Fruit fly (Drosophila melanogaster) whole organism, embryonic: ENCODE data around the gene dsd.

Experiments
- Awh ChIP-seq: fragments of 200-800 bp; sonication (Bioruptor generic); IDR thresholded peaks from 2 replicates; pipeline ENCODE4, ENCODE4 v1.3.6; 2022; ENCODE audit warnings: missing biosample characterization, missing genetic modification characterization
- B-H2 ChIP-seq: fragments of 200-800 bp; sonication (Bioruptor generic); optimal IDR thresholded peaks from 2 replicates; lab custom pipeline; 2018; ENCODE audit warnings: missing biosample characterization, mild to moderate bottlenecking, missing genetic modification characterization
- Bgb ChIP-seq: fragments of 200-800 bp; sonication (Bioruptor generic); IDR thresholded peaks from 2 replicates; pipeline ENCODE4 v1.3.6; 2022; ENCODE audit warnings: missing biosample characterization, missing genetic modification characterization; ENCODE audit not compliant: partially characterized antibody
- CG10366 ChIP-seq: fragments of 200-800 bp; sonication (Bioruptor generic); IDR thresholded peaks from 2 replicates; pipeline ENCODE4 v1.3.6; 2022; ENCODE audit warnings: missing biosample characterization, missing genetic modification characterization
- CG10462 ChIP-seq: fragments of 200-800 bp; sonication (Bioruptor generic); optimal IDR thresholded peaks from 2 replicates; lab custom pipeline; 2016; ENCODE audit warnings: missing biosample characterization, missing genetic modification characterization
- CG12744 ChIP-seq: fragments of 200-800 bp; sonication (Bioruptor generic); optimal IDR thresholded peaks from 2 replicates; lab custom pipeline; 2016; ENCODE audit warnings: missing biosample characterization, missing genetic modification characterization
- CG14710 ChIP-seq: fragments of 200-800 bp; sonication (Bioruptor generic); optimal IDR thresholded peaks from 3 replicates; lab custom pipeline; 2019; ENCODE audit warnings: missing biosample characterization, mild to moderate bottlenecking, missing genetic modification characterization, moderate library complexity
- CG14965 ChIP-seq: fragments of 200-800 bp; sonication (Bioruptor generic); optimal IDR thresholded peaks from 2 replicates; lab custom pipeline; 2016; ENCODE audit warnings: missing biosample characterization, missing genetic modification characterization, borderline replicate concordance
- CG16779 ChIP-seq: fragments of 200-800 bp; sonication (Bioruptor generic); IDR thresholded peaks from 2 replicates; pipeline ENCODE4 v1.3.6; 2022; ENCODE audit warnings: missing biosample characterization, missing genetic modification characterization
- CG17328 ChIP-seq: fragments of 200-800 bp; sonication (Bioruptor generic); IDR thresholded peaks from 2 replicates; pipeline ENCODE4 v1.3.6; 2022; ENCODE audit warnings: missing biosample characterization, missing genetic modification characterization
- CG17568 ChIP-seq: fragments of 200-800 bp; sonication (Bioruptor generic); optimal IDR thresholded peaks from 2 replicates; lab custom pipeline; 2018; ENCODE audit warnings: missing biosample characterization, mild to moderate bottlenecking, missing genetic modification characterization, moderate library complexity
- CG18476 ChIP-seq: fragments of 200-800 bp; sonication (Bioruptor generic); optimal IDR thresholded peaks from 2 replicates; lab custom pipeline; 2016; ENCODE audit warnings: missing biosample characterization, mild to moderate bottlenecking, missing genetic modification characterization
- CG2678 ChIP-seq: fragments of 200-800 bp; sonication (Bioruptor generic); optimal IDR thresholded peaks from 3 replicates; lab custom pipeline; 2019; ENCODE audit warnings: missing biosample characterization, mild to moderate bottlenecking, missing genetic modification characterization, moderate library complexity
- CG31365 ChIP-seq: fragments of 200-800 bp; sonication (Bioruptor generic); optimal IDR thresholded peaks from 2 replicates; lab custom pipeline; 2018; ENCODE audit warnings: missing biosample characterization, mild to moderate bottlenecking, missing genetic modification characterization
- CG31388 ChIP-seq: fragments of 200-800 bp; sonication (Bioruptor generic); optimal IDR thresholded peaks from 2 replicates; lab custom pipeline; 2016; ENCODE audit warnings: missing biosample characterization, missing genetic modification characterization
- CG5953 ChIP-seq: fragments of 200-800 bp; sonication (Bioruptor generic); IDR thresholded peaks from 2 replicates; pipeline ENCODE4 v1.3.6; 2022; ENCODE audit warnings: missing biosample characterization, missing genetic modification characterization
- CG6175 ChIP-seq: fragments of 200-800 bp; sonication (Bioruptor generic); IDR thresholded peaks from 3 replicates; pipeline ENCODE4 v1.3.6; 2022; ENCODE audit warnings: missing biosample characterization, missing genetic modification characterization
- CG6272 ChIP-seq: fragments of 200-800 bp; sonication (Bioruptor generic); IDR thresholded peaks from 2 replicates; pipeline ENCODE4 v1.3.6; 2022; ENCODE audit warnings: missing biosample characterization, missing genetic modification characterization
- CG6689 ChIP-seq: fragments of 200-800 bp; sonication (Bioruptor generic); IDR thresholded peaks from 2 replicates; pipeline ENCODE4 v1.3.6; 2022; ENCODE audit warnings: missing biosample characterization, missing genetic modification characterization
- CG9727 ChIP-seq: fragments of 200-800 bp; sonication (Bioruptor generic); optimal IDR thresholded peaks from 3 replicates; lab custom pipeline; 2017; ENCODE audit warnings: missing biosample characterization, mild to moderate bottlenecking, missing genetic modification characterization
- Dad ChIP-seq: fragments of 200-800 bp; sonication (Bioruptor generic); optimal IDR thresholded peaks from 3 replicates; lab custom pipeline; 2016; ENCODE audit warnings: missing biosample characterization, missing genetic modification characterization
- Dbx ChIP-seq: fragments of 200-800 bp; sonication (Bioruptor generic); IDR thresholded peaks from 3 replicates; pipeline ENCODE4 v1.3.6; 2022; ENCODE audit warnings: missing biosample characterization, missing genetic modification characterization
- Deaf1 ChIP-seq: fragments of 200-800 bp; optimal IDR thresholded peaks from 3 replicates; lab custom pipeline; 2019; ENCODE audit warnings: missing biosample characterization, mild to moderate bottlenecking, missing genetic modification characterization, moderate library complexity
- Drgx ChIP-seq: fragments of 200-800 bp; sonication (Bioruptor generic); IDR thresholded peaks from 2 replicates; pipeline ENCODE4 v1.3.6; 2022; ENCODE audit warnings: missing biosample characterization, missing genetic modification characterization
- H2.0 ChIP-seq: fragments of 200-800 bp; sonication (Bioruptor generic); IDR thresholded peaks from 2 replicates; pipeline ENCODE4 v1.3.6; 2022; ENCODE audit warnings: missing biosample characterization, missing genetic modification characterization
- HLH3B ChIP-seq: fragments of 200-800 bp; sonication (Bioruptor generic); IDR thresholded peaks from 2 replicates; pipeline ENCODE4 v1.3.6; 2022; ENCODE audit warnings: missing biosample characterization, missing genetic modification characterization
- HmgD ChIP-seq: fragments of 200-800 bp; sonication (Bioruptor generic); optimal IDR thresholded peaks from 3 replicates; lab custom pipeline; 2016; ENCODE audit warnings: missing biosample characterization, missing genetic modification characterization
- Hmr ChIP-seq: fragments of 200-800 bp; sonication (Bioruptor generic); optimal IDR thresholded peaks from 3 replicates; lab custom pipeline; 2017; ENCODE audit warnings: mild to moderate bottlenecking, missing biosample characterization, missing genetic modification reagents, missing genetic modification characterization
- MBD-R2 ChIP-seq: fragments of 200-800 bp; sonication (Bioruptor generic); IDR thresholded peaks from 2 replicates; pipeline ENCODE4 v1.3.6; 2022; ENCODE audit warnings: missing biosample characterization, missing genetic modification characterization
- Mad ChIP-seq: fragments of 200-800 bp; sonication (Bioruptor generic); optimal IDR thresholded peaks from 2 replicates; lab custom pipeline; 2016; ENCODE audit warnings: missing biosample characterization, missing genetic modification characterization
- Med ChIP-seq: fragments of 200-800 bp; sonication (Bioruptor generic); peaks from one replicate; lab custom pipeline; 2016; ENCODE audit warnings: missing biosample characterization, missing genetic modification characterization, mild to moderate bottlenecking, inconsistent platforms, moderate library complexity
- Nf-YB ChIP-seq: fragments of 200-800 bp; sonication (Bioruptor generic); optimal IDR thresholded peaks from 3 replicates; lab custom pipeline; 2019; ENCODE audit warnings: missing biosample characterization, mild to moderate bottlenecking, missing genetic modification characterization, moderate library complexity
- Ravus ChIP-seq: fragments of 200-800 bp; sonication (Bioruptor generic); IDR thresholded peaks from 2 replicates; pipeline ENCODE4 v1.3.6; 2022; ENCODE audit warnings: missing biosample characterization, missing genetic modification characterization
- Rx ChIP-seq: fragments of 200-800 bp; sonication (Bioruptor generic); IDR thresholded peaks from 2 replicates; pipeline ENCODE4 v1.3.6; 2022; ENCODE audit warnings: missing biosample characterization, missing genetic modification characterization
- Xbp1 ChIP-seq: fragments of 200-800 bp; sonication (Bioruptor generic); optimal IDR thresholded peaks from 3 replicates; lab custom pipeline; 2016; ENCODE audit warnings: missing biosample characterization, mild to moderate bottlenecking, missing genetic modification characterization
- ab ChIP-seq: fragments of 200-800 bp; sonication (Bioruptor generic); optimal IDR thresholded peaks from 2 replicates; lab custom pipeline; 2016; ENCODE audit warnings: missing biosample characterization, missing genetic modification characterization
- ase ChIP-seq: fragments of 200-800 bp; sonication (Bioruptor generic); IDR thresholded peaks from 3 replicates; pipeline ENCODE4 v1.3.6; 2022; ENCODE audit warnings: missing biosample characterization, missing genetic modification characterization
- bigmax ChIP-seq: fragments of 200-800 bp; sonication (Bioruptor generic); optimal IDR thresholded peaks from 2 replicates; lab custom pipeline; 2018; ENCODE audit warnings: missing biosample characterization, mild to moderate bottlenecking, missing genetic modification characterization
- en ChIP-seq: fragments of 200-800 bp; sonication (Bioruptor generic); optimal IDR thresholded peaks from 2 replicates; lab custom pipeline; 2016; ENCODE audit warnings: missing biosample characterization, missing genetic modification characterization
- eve ChIP-seq, 2 experiments: fragments of >200 bp; optimal IDR thresholded peaks; 2 replicates each; lab custom pipeline; 2017; ENCODE audit warnings: missing biosample characterization in 2 of 2, missing genetic modification characterization in 2 of 2
- exex ChIP-seq: fragments of 200-800 bp; sonication (Bioruptor generic); optimal IDR thresholded peaks from 4 replicates; lab custom pipeline; 2018; ENCODE audit warnings: missing biosample characterization, mild to moderate bottlenecking, missing genetic modification characterization, moderate library complexity
- eyg ChIP-seq: fragments of 200-800 bp; sonication (Bioruptor generic); optimal IDR thresholded peaks from 3 replicates; lab custom pipeline; 2016; ENCODE audit warnings: missing biosample characterization, missing genetic modification characterization
- fd64A ChIP-seq: fragments of 200-800 bp; sonication (Bioruptor generic); optimal IDR thresholded peaks from 3 replicates; lab custom pipeline; 2018; ENCODE audit warnings: missing biosample characterization, mild to moderate bottlenecking, missing genetic modification characterization
- ftz-f1 ChIP-seq: fragments of 200-800 bp; sonication (Bioruptor generic); optimal IDR thresholded peaks from 2 replicates; lab custom pipeline; 2016; ENCODE audit warnings: missing biosample characterization, missing genetic modification characterization
- gce ChIP-seq: fragments of 200-800 bp; sonication (Bioruptor generic); IDR thresholded peaks from 3 replicates; pipeline ENCODE4 v1.3.6; 2022; ENCODE audit warnings: missing biosample characterization, missing genetic modification characterization
- gt ChIP-seq: fragments of 200-800 bp; sonication (Bioruptor generic); IDR thresholded peaks from 2 replicates; pipeline ENCODE4 v1.3.6; 2022; ENCODE audit warnings: missing biosample characterization, missing genetic modification characterization
- org-1 ChIP-seq: fragments of 200-800 bp; sonication (Bioruptor generic); optimal IDR thresholded peaks from 2 replicates; lab custom pipeline; 2017; ENCODE audit warnings: missing biosample characterization, missing genetic modification characterization
- pita ChIP-seq: fragments of 200-800 bp; sonication (Bioruptor generic); optimal IDR thresholded peaks from 2 replicates; lab custom pipeline; 2017; ENCODE audit warnings: missing biosample characterization, mild to moderate bottlenecking, missing genetic modification characterization
- schlank ChIP-seq: fragments of 200-800 bp; sonication (Bioruptor generic); optimal IDR thresholded peaks from 2 replicates; lab custom pipeline; 2018; ENCODE audit warnings: missing biosample characterization, mild to moderate bottlenecking, missing genetic modification characterization
- sens-2 ChIP-seq: fragments of 200-800 bp; sonication (Bioruptor generic); IDR thresholded peaks from 2 replicates; pipeline ENCODE4 v1.3.6; 2022; ENCODE audit warnings: missing biosample characterization, missing genetic modification characterization
- seq ChIP-seq: fragments of 200-800 bp; sonication (Bioruptor generic); IDR thresholded peaks from 2 replicates; pipeline ENCODE4 v1.3.6; 2022; ENCODE audit warnings: missing biosample characterization, missing genetic modification characterization
- so ChIP-seq: fragments of 200-800 bp; sonication (Bioruptor generic); IDR thresholded peaks from 3 replicates; pipeline ENCODE4 v1.3.6; 2022; ENCODE audit warnings: missing biosample characterization, missing genetic modification characterization

Gene dsd

dm6 chr3R:27604636-27605443, 2.4 kb downstream of the dsd start (continued):
- no peak for TF ChIP-seq seq (GFP tag; lab: Robert Waterston, UW)
- no peak for TF ChIP-seq pita (GFP tag; lab: Kevin White, UChicago)
- TF ChIP-seq CG14710 (tag; lab: Kevin White, UChicago) = peak; percentile 8
- TF ChIP-seq Mad (GFP tag; lab: Kevin White, UChicago) = no peak
- TF ChIP-seq CG17568 (GFP tag; lab: Kevin White, UChicago) = no peak
- peak; percentile 21 for TF ChIP-seq exex
- no peak for TF ChIP-seq eyg (GFP tag; lab: Kevin White, UChicago)
- TF ChIP-seq CG31365 (tag; lab: Kevin White, UChicago) = no peak
- TF ChIP-seq CG12744 (GFP tag; lab: Kevin White, UChicago) = no peak
- no peak for TF ChIP-seq CG31388 (GFP tag; lab: Kevin White, UChicago)
- no peak for TF ChIP-seq CG18476
- no peak for TF ChIP-seq bigmax (GFP tag; lab: Kevin White, UChicago)
- no peak for TF ChIP-seq CG6175 (GFP tag; lab: Robert Waterston, UW)
- TF ChIP-seq so = peak; percentile 45; the same call in 1 of the 3 replicates
- no peak for TF ChIP-seq CG10462 (GFP tag; lab: Kevin White, UChicago)
- no peak; the same call in 1 of the 2 replicates for TF ChIP-seq Drgx (GFP tag; lab: Robert Waterston, UW)
- peak; percentile 86 for TF ChIP-seq Med (GFP tag; lab: Kevin White, UChicago)
- no peak for TF ChIP-seq Rx (GFP tag; lab: Robert Waterston, UW)
- peak; percentile 48 for TF ChIP-seq CG9727
- TF ChIP-seq sens-2 (GFP tag; lab: Robert Waterston, UW) = no peak
- no peak for TF ChIP-seq Hmr (GFP tag; lab: Kevin White, UChicago)
- no peak for TF ChIP-seq Deaf1
- TF ChIP-seq Bgb (GFP tag; lab: Robert Waterston, UW) = no peak
- TF ChIP-seq CG5953 (GFP tag; lab: Robert Waterston, UW) = no peak
- TF ChIP-seq CG17328 (GFP tag; lab: Robert Waterston, UW) = no peak
- TF ChIP-seq Awh (GFP tag; lab: Robert Waterston, UW) = no peak
- TF ChIP-seq fd64A (GFP tag; lab: Kevin White, UChicago) = no peak
- TF ChIP-seq ab (GFP tag; lab: Kevin White, UChicago) = no peak
- no peak for TF ChIP-seq MBD-R2 (GFP tag; lab: Robert Waterston, UW)
- TF ChIP-seq Ravus = no peak
- no peak for TF ChIP-seq ftz-f1 (GFP tag; lab: Kevin White, UChicago)
- no peak for TF ChIP-seq gce
- no peak for TF ChIP-seq B-H2
- no peak for TF ChIP-seq CG10366 (GFP tag; lab: Robert Waterston, UW)
- TF ChIP-seq Nf-YB = no peak
- TF ChIP-seq org-1 (GFP tag; lab: Kevin White, UChicago) = peak; percentile 4
- TF ChIP-seq en (GFP tag; lab: Kevin White, UChicago) = no peak
- peak; percentile 64 for TF ChIP-seq CG2678 (tag; lab: Kevin White, UChicago)
- TF ChIP-seq schlank (tag; lab: Kevin White, UChicago) = no peak
- TF ChIP-seq HLH3B (GFP tag; lab: Robert Waterston, UW) = no peak
- no peak for TF ChIP-seq CG16779 (GFP tag; lab: Robert Waterston, UW)
- no peak for TF ChIP-seq gt (GFP tag; lab: Robert Waterston, UW)
- peak; percentile 2 for TF ChIP-seq Dad
- TF ChIP-seq Dbx = no peak
- no peak for TF ChIP-seq H2.0
- no peak for TF ChIP-seq CG6689 (GFP tag; lab: Robert Waterston, UW)
- TF ChIP-seq HmgD (GFP tag; lab: Kevin White, UChicago) = no peak
- TF ChIP-seq CG6272 (GFP tag; lab: Robert Waterston, UW) = no peak
- no peak for TF ChIP-seq Xbp1
- no peak for TF ChIP-seq CG14965 (GFP tag; lab: Kevin White, UChicago)
- no peak for TF ChIP-seq ase (GFP tag; lab: Robert Waterston, UW)
- no peak for TF ChIP-seq eve (GFP tag; optimal IDR thresholded peaks at IDR 0.05; lab: Kevin White, UChicago)
